Worm (Caenorhabditis elegans) whole organism, midembryonic: Measurements from ENCODE around the gene pdha-1.

ENCODE experiments used
- T22C8.4 ChIP-seq: fragments of 200-800 bp; sonication (Bioruptor generic); IDR thresholded peaks from 2 replicates; pipeline ENCODE4 v1.3.6; 2022; ENCODE audit warnings: missing genetic modification characterization, missing compliant biosample characterization
- cog-1 ChIP-seq: sonication (generic microtip); optimal IDR thresholded peaks from 2 replicates; lab custom pipeline; 2016; ENCODE audit warnings: missing genetic modification characterization, missing compliant biosample characterization
- flt-1 ChIP-seq: fragments of 200-800 bp; sonication (Bioruptor generic); IDR thresholded peaks from 2 replicates; pipeline ENCODE4 v1.3.6; 2022; ENCODE audit warnings: missing genetic modification characterization, missing compliant biosample characterization
- klf-2 ChIP-seq: fragments of 200-800 bp; sonication (Bioruptor generic); conservative IDR thresholded peaks from 2 replicates; pipeline ENCODE4 v1.3.6; 2022; ENCODE audit warnings: missing genetic modification reagents, missing genetic modification characterization, missing compliant biosample characterization
- med-1 ChIP-seq: sonication (generic microtip); optimal IDR thresholded peaks from 2 replicates; lab custom pipeline; 2017; ENCODE audit warnings: missing genetic modification characterization, mild to moderate bottlenecking, missing compliant biosample characterization, antibody characterized with exemption, missing genetic modification reagents; ENCODE audit not compliant: insufficient read depth
- ref-1 ChIP-seq: fragments of 200-800 bp; sonication (Bioruptor generic); conservative IDR thresholded peaks from 2 replicates; pipeline ENCODE4 v1.3.6; 2022; ENCODE audit warnings: missing genetic modification reagents, missing genetic modification characterization, missing compliant biosample characterization
- tab-1 ChIP-seq: fragments of 200-800 bp; sonication (Bioruptor generic); IDR thresholded peaks from 2 replicates; pipeline ENCODE4 v1.3.6; 2022; ENCODE audit warnings: missing genetic modification characterization, missing compliant biosample characterization
- ztf-23 ChIP-seq: fragments of 200-800 bp; sonication (Bioruptor generic); IDR thresholded peaks from 2 replicates; pipeline ENCODE4 v1.3.6; 2022; ENCODE audit warnings: missing genetic modification reagents, missing genetic modification characterization, missing compliant biosample characterization
- ztf-29 ChIP-seq: fragments of 200-800 bp; sonication (Bioruptor generic); IDR thresholded peaks from 2 replicates; pipeline ENCODE4 v1.3.6; 2022; ENCODE audit warnings: missing genetic modification reagents, missing genetic modification characterization, missing compliant biosample characterization

DNA sequence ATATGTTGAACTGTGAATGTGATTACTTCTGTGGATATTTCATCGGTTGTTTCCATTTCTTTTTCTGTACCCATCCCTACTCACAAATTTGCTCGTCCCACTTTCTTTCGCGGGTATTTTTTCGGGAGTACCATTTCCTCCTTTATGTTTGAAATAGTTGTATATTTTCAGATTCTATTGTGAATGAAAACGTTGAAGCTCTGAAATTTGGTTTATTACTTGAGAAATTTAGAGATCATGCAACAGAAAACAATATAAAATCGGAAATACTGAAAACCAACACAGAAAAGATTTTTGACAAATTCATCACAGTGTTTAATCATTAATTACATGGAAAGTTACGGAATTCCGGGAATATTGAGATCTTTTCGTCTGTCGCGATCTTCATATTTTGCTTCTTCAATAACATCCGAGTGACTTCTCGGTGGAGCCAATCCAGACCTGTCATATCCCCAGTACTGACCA is 45.5 kb upstream of the pdha-1 start:
- TF ChIP-seq klf-2 (GFP tag; lab: Robert Waterston, UW) (no peak), flt-1 (GFP tag; lab: Robert Waterston, UW) (no peak), ref-1 (no peak), cog-1 (tag; lab: Kevin White, UChicago) (no peak), med-1 (GFP tag; lab: Kevin White, UChicago) (no peak), ztf-29 (no peak), tab-1 (GFP tag; lab: Robert Waterston, UW) (no peak), T22C8.4 (GFP tag; lab: Robert Waterston, UW) (no peak), ztf-23 (GFP tag; lab: Robert Waterston, UW) (no peak)
